Worm (Caenorhabditis elegans) whole organism, L4 larva: ENCODE results near the gene ztf-1.

Experiments
- D1046.2 ChIP-seq: fragments of 200-800 bp; sonication (Bioruptor generic); IDR thresholded peaks from 2 replicates; pipeline ENCODE4 v1.3.6; 2022; ENCODE audit warnings: missing genetic modification characterization, missing compliant biosample characterization
- F10B5.3 ChIP-seq: sonication (generic microtip); optimal IDR thresholded peaks from 2 replicates; lab custom pipeline; 2016; ENCODE audit warnings: mild to moderate bottlenecking, missing genetic modification characterization, missing compliant biosample characterization
- F44E2.7 ChIP-seq: fragments of 200-800 bp; sonication (Bioruptor generic); IDR thresholded peaks from 2 replicates; pipeline ENCODE4 v2.1.2; 2022; ENCODE audit warnings: missing genetic modification characterization, missing compliant biosample characterization
- F49E8.2 ChIP-seq: sonication (generic microtip); optimal IDR thresholded peaks from 2 replicates; lab custom pipeline; 2016; ENCODE audit warnings: missing compliant biosample characterization, mild to moderate bottlenecking, missing genetic modification characterization, borderline replicate concordance
- T26A8.4 ChIP-seq: fragments of 200-800 bp; sonication (Bioruptor generic); IDR thresholded peaks from 2 replicates; pipeline ENCODE4 v1.3.6; 2022; ENCODE audit warnings: missing genetic modification characterization, missing compliant biosample characterization
- Y105C5A.15 ChIP-seq: fragments of 200-800 bp; sonication (Bioruptor generic); IDR thresholded peaks from 2 replicates; pipeline ENCODE4 v1.3.6; 2022; ENCODE audit warnings: missing genetic modification characterization, missing compliant biosample characterization
- Y48G9A.11 ChIP-seq: fragments of 200-800 bp; sonication (Bioruptor generic); IDR thresholded peaks from 2 replicates; pipeline ENCODE4 v1.3.6; 2022; ENCODE audit warnings: missing genetic modification reagents, missing genetic modification characterization, missing compliant biosample characterization
- Y5F2A.4 ChIP-seq: fragments of 200-800 bp; sonication (Bioruptor generic); optimal IDR thresholded peaks from 2 replicates; lab custom pipeline; 2018; ENCODE audit warnings: mild to moderate bottlenecking, missing genetic modification characterization, missing compliant biosample characterization
- ZK546.5 ChIP-seq, 2 experiments: sonication (generic microtip); optimal IDR thresholded peaks; 2 replicates each; lab custom pipeline; 2017; ENCODE audit warnings: missing biosample characterization in 2 of 2, missing genetic modification characterization in 2 of 2
- arid-1 ChIP-seq: fragments of 200-800 bp; sonication (Bioruptor generic); conservative IDR thresholded peaks from 2 replicates; pipeline ENCODE4 v1.3.6; 2022; ENCODE audit warnings: missing genetic modification reagents, missing genetic modification characterization, missing compliant biosample characterization
- ceh-28 ChIP-seq: fragments of 150-350 bp; optimal IDR thresholded peaks from 2 replicates; lab custom pipeline; 2014; ENCODE audit warnings: missing biosample characterization, missing genetic modification reagents, missing genetic modification characterization
- ceh-62 ChIP-seq: sonication (generic microtip); optimal IDR thresholded peaks from 2 replicates; lab custom pipeline; 2017; ENCODE audit warnings: missing biosample characterization, missing genetic modification characterization
- ces-1 ChIP-seq: fragments of 150-350 bp; sonication (generic microtip); optimal IDR thresholded peaks from 4 replicates; lab custom pipeline; 2014; ENCODE audit warnings: missing biosample characterization, missing genetic modification reagents, missing genetic modification characterization
- daf-19 ChIP-seq: fragments of 200-800 bp; sonication (Bioruptor generic); conservative IDR thresholded peaks from 2 replicates; pipeline ENCODE4 v1.3.6; 2022; ENCODE audit warnings: missing genetic modification characterization, missing compliant biosample characterization
- dmd-6 ChIP-seq: fragments of 200-800 bp; sonication (Bioruptor generic); IDR thresholded peaks from 2 replicates; pipeline ENCODE4 v1.3.6; 2022; ENCODE audit warnings: missing genetic modification reagents, missing genetic modification characterization, missing compliant biosample characterization
- dpl-1 ChIP-seq: fragments of 150-350 bp; optimal IDR thresholded peaks from 2 replicates; lab custom pipeline; 2014; ENCODE audit warnings: missing biosample characterization, missing genetic modification reagents, missing genetic modification characterization
- dve-1 ChIP-seq: sonication (generic microtip); optimal IDR thresholded peaks from 2 replicates; lab custom pipeline; 2017; ENCODE audit warnings: antibody characterized with exemption, mild to moderate bottlenecking, missing genetic modification characterization, missing compliant biosample characterization; ENCODE audit not compliant: insufficient read depth
- egl-27 ChIP-seq: sonication (generic microtip); optimal IDR thresholded peaks from 3 replicates; lab custom pipeline; 2017; ENCODE audit warnings: missing biosample characterization, missing genetic modification reagents, missing genetic modification characterization
- egl-43 ChIP-seq: fragments of 200-800 bp; sonication (Bioruptor generic); IDR thresholded peaks from 2 replicates; pipeline ENCODE4 v1.3.6; 2022; ENCODE audit warnings: missing genetic modification reagents, missing genetic modification characterization, missing compliant biosample characterization
- fos-1 ChIP-seq: fragments of 150-350 bp; optimal IDR thresholded peaks from 2 replicates; lab custom pipeline; 2014; ENCODE audit warnings: missing biosample characterization, missing genetic modification characterization
- hif-1 ChIP-seq, 2 experiments: sonication (generic microtip); optimal IDR thresholded peaks; 2 replicates each; lab custom pipeline; 2016 to 2017; ENCODE audit warnings: missing compliant biosample characterization in 2 of 2, missing genetic modification characterization in 2 of 2, missing genetic modification reagents in 2 of 2, missing genotype in 2 of 2, mild to moderate bottlenecking in 1 of 2
- hlh-11 ChIP-seq: fragments of 200-800 bp; sonication (Bioruptor generic); optimal IDR thresholded peaks from 2 replicates; lab custom pipeline; 2018; ENCODE audit warnings: mild to moderate bottlenecking, missing genetic modification characterization, missing compliant biosample characterization
- hlh-30 ChIP-seq: sonication (generic microtip); optimal IDR thresholded peaks from 2 replicates; lab custom pipeline; 2017; ENCODE audit warnings: antibody characterized with exemption, mild to moderate bottlenecking, missing genetic modification characterization, missing compliant biosample characterization; ENCODE audit not compliant: insufficient read depth
- lim-7 ChIP-seq: fragments of 200-800 bp; sonication (Bioruptor generic); IDR thresholded peaks from 2 replicates; pipeline ENCODE4 v1.3.6; 2022; ENCODE audit warnings: missing genetic modification characterization, missing compliant biosample characterization
- lin-29 ChIP-seq: fragments of 200-800 bp; sonication (Bioruptor generic); IDR thresholded peaks from 2 replicates; pipeline ENCODE4 v1.3.6; 2022; ENCODE audit warnings: missing genetic modification reagents, missing genetic modification characterization, missing compliant biosample characterization
- lin-38 ChIP-seq: fragments of 200-800 bp; sonication (Bioruptor generic); IDR thresholded peaks from 2 replicates; pipeline ENCODE4 v1.3.6; 2022; ENCODE audit warnings: missing genetic modification reagents, missing genetic modification characterization, missing compliant biosample characterization
- lsy-2 ChIP-seq, 2 experiments: fragments of 150-350 bp in 1 of 2; sonication (generic microtip) in 1 of 2; optimal IDR thresholded peaks; 2 replicates each; lab custom pipeline; 2014 to 2017; ENCODE audit warnings: missing biosample characterization in 2 of 2, missing genetic modification characterization in 2 of 2
- nhr-10 ChIP-seq: fragments of 150-350 bp; optimal IDR thresholded peaks from 2 replicates; lab custom pipeline; 2014; ENCODE audit warnings: missing biosample characterization, missing genetic modification characterization
- nhr-11 ChIP-seq: fragments of 150-350 bp; optimal IDR thresholded peaks from 2 replicates; lab custom pipeline; 2014; ENCODE audit warnings: missing biosample characterization, missing genetic modification characterization
- nhr-111 ChIP-seq: fragments of 200-800 bp; sonication (Bioruptor generic); optimal IDR thresholded peaks from 2 replicates; lab custom pipeline; 2018; ENCODE audit warnings: mild to moderate bottlenecking, missing genetic modification characterization, missing compliant biosample characterization
- nhr-25 ChIP-seq: sonication (generic microtip); optimal IDR thresholded peaks from 2 replicates; lab custom pipeline; 2017; ENCODE audit warnings: missing genetic modification characterization, mild to moderate bottlenecking, missing compliant biosample characterization, antibody characterized with exemption, moderate library complexity, borderline replicate concordance; ENCODE audit not compliant: insufficient read depth
- nhr-28 ChIP-seq: fragments of 150-350 bp; optimal IDR thresholded peaks from 2 replicates; lab custom pipeline; 2014; ENCODE audit warnings: missing biosample characterization, missing genetic modification characterization
- nhr-48 ChIP-seq: sonication (generic microtip); optimal IDR thresholded peaks from 2 replicates; lab custom pipeline; 2016; ENCODE audit warnings: mild to moderate bottlenecking, missing genetic modification characterization, missing compliant biosample characterization
- nhr-6 ChIP-seq: fragments of 150-350 bp; optimal IDR thresholded peaks from 2 replicates; lab custom pipeline; 2014; ENCODE audit warnings: missing biosample characterization, missing genetic modification characterization
- nhr-76 ChIP-seq: fragments of 150-350 bp; optimal IDR thresholded peaks from 2 replicates; lab custom pipeline; 2014; ENCODE audit warnings: missing biosample characterization, missing genetic modification characterization
- pqm-1 ChIP-seq: sonication (generic microtip); optimal IDR thresholded peaks from 2 replicates; lab custom pipeline; 2017; ENCODE audit warnings: missing biosample characterization, missing genetic modification characterization
- skn-1 ChIP-seq: fragments of 150-350 bp; optimal IDR thresholded peaks from 2 replicates; lab custom pipeline; 2014; ENCODE audit warnings: missing biosample characterization, missing genetic modification characterization
- snpc-1.2 ChIP-seq: fragments of 200-800 bp; sonication (Bioruptor generic); IDR thresholded peaks from 2 replicates; pipeline ENCODE4 v1.3.6; 2022; ENCODE audit warnings: missing genetic modification reagents, missing genetic modification characterization, missing compliant biosample characterization
- snpc-4 ChIP-seq: fragments of 150-350 bp; optimal IDR thresholded peaks from 2 replicates; lab custom pipeline; 2014; ENCODE audit warnings: missing biosample characterization, missing genetic modification characterization
- spr-1 ChIP-seq: sonication (generic microtip); optimal IDR thresholded peaks from 2 replicates; lab custom pipeline; 2016; ENCODE audit warnings: mild to moderate bottlenecking, missing genetic modification characterization, missing compliant biosample characterization
- spr-3 ChIP-seq: fragments of 200-800 bp; sonication (Bioruptor generic); optimal IDR thresholded peaks from 2 replicates; lab custom pipeline; 2018; ENCODE audit warnings: mild to moderate bottlenecking, missing genetic modification characterization, missing compliant biosample characterization
- tag-97 ChIP-seq: fragments of 200-800 bp; sonication (Bioruptor generic); IDR thresholded peaks from 2 replicates; pipeline ENCODE4 v1.3.6; 2022; ENCODE audit warnings: missing genetic modification characterization, missing compliant biosample characterization
- unc-130 ChIP-seq: sonication (generic microtip); optimal IDR thresholded peaks from 2 replicates; lab custom pipeline; 2016; ENCODE audit warnings: missing genetic modification reagents, missing genetic modification characterization, missing compliant biosample characterization
- unc-39 ChIP-seq: sonication (generic microtip); optimal IDR thresholded peaks from 2 replicates; lab custom pipeline; 2017; ENCODE audit warnings: missing biosample characterization, missing genetic modification characterization
- unc-62 ChIP-seq, 3 experiments: fragments of 150-350 bp in 1 of 3; sonication (generic microtip); optimal IDR thresholded peaks in 2 of 3; peaks in 1 of 3; 1 replicate in 1 of 3; 2 replicates in 2 of 3; lab custom pipeline; 2014 to 2017; ENCODE audit warnings: missing biosample characterization in 3 of 3, missing genetic modification characterization in 3 of 3, missing genetic modification reagents in 3 of 3, missing genotype in 1 of 3
- vab-7 ChIP-seq: fragments of 200-800 bp; sonication (Bioruptor generic); IDR thresholded peaks from 2 replicates; pipeline ENCODE4 v1.3.6; 2022; ENCODE audit warnings: missing genetic modification reagents, missing genetic modification characterization, missing compliant biosample characterization
- zag-1 ChIP-seq: fragments of 150-350 bp; optimal IDR thresholded peaks from 2 replicates; lab custom pipeline; 2014; ENCODE audit warnings: missing biosample characterization, missing genetic modification characterization
- zfp-3 ChIP-seq: fragments of 200-800 bp; sonication (Bioruptor generic); conservative IDR thresholded peaks from 2 replicates; pipeline ENCODE4 v1.3.6; 2022; ENCODE audit warnings: missing genetic modification reagents, missing genetic modification characterization, missing compliant biosample characterization
- zip-11 ChIP-seq: fragments of 200-800 bp; sonication (Bioruptor generic); IDR thresholded peaks from 2 replicates; pipeline ENCODE4 v1.3.6; 2022; ENCODE audit warnings: missing genetic modification characterization, missing compliant biosample characterization
- ztf-11 ChIP-seq: fragments of 150-350 bp; optimal IDR thresholded peaks from 2 replicates; lab custom pipeline; 2014; ENCODE audit warnings: missing biosample characterization, missing genetic modification characterization
- ztf-7 ChIP-seq: fragments of 150-350 bp; optimal IDR thresholded peaks from 2 replicates; lab custom pipeline; 2014; ENCODE audit warnings: missing biosample characterization, missing genetic modification characterization

ztf-1 gene

DNA sequence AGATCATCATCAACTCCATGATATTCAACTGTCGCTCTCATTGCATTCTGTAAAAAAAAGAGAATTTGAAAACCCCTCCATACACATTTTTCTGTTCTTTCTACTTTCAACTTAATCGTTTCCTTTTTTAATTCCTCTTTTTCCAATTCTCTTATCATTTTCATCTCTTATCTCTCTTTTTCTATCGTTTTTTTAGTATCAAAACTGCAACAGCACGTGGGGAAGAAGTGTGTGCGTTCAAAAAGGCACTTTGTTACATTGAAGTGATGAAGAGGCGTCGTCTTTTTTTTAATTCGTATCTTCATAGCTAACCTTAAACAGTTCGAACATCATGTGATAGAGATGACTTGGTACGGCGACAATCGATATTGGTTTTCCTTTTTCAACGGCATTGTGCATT is 53.0 kb downstream of the ztf-1 start (continued):
- TF ChIP-seq daf-19 (GFP tag; lab: Robert Waterston, UW) (no peak), tag-97 (no peak), hlh-30 (peak; percentile 90), hif-1 (tag; optimal IDR thresholded peaks at IDR 0.05; lab: Kevin White, UChicago) (no peak), unc-39 (tag; lab: Kevin White, UChicago) (no peak), ztf-11 (no peak), arid-1 (GFP tag; lab: Robert Waterston, UW) (no peak), F49E8.2 (tag; lab: Kevin White, UChicago) (no peak), egl-27 (tag; lab: Kevin White, UChicago) (no peak), nhr-25 (no peak), vab-7 (GFP tag; lab: Robert Waterston, UW) (no peak), Y5F2A.4 (GFP tag; lab: Kevin White, UChicago) (no peak), zag-1 (no peak), egl-43 (GFP tag; lab: Robert Waterston, UW) (no peak), spr-3 (GFP tag; lab: Kevin White, UChicago) (no peak), D1046.2 (GFP tag; lab: Robert Waterston, UW) (no peak), pqm-1 (tag; lab: Kevin White, UChicago) (peak; percentile 93), dpl-1 (peak; percentile 50), Y105C5A.15 (GFP tag; lab: Robert Waterston, UW) (no peak), nhr-6 (tag; lab: Kevin White, UChicago) (peak; percentile 31), nhr-10 (peak; percentile 43), zip-11 (GFP tag; lab: Robert Waterston, UW) (no peak), dve-1 (tag; lab: Kevin White, UChicago) (peak; percentile 95), hlh-11 (peak; percentile 91), F10B5.3 (tag; lab: Kevin White, UChicago) (no peak), fos-1 (tag; lab: Kevin White, UChicago) (no peak), Y48G9A.11 (GFP tag; lab: Robert Waterston, UW) (no peak), ceh-28 (tag; lab: Kevin White, UChicago) (no peak), unc-62 (GFP tag; optimal IDR thresholded peaks at IDR 0.05 in 1 of 2; lab: Kevin White, UChicago) (no peak), unc-62 (tag; optimal IDR thresholded peaks at IDR 0.05; lab: Kevin White, UChicago) (no peak), lim-7 (no peak), F44E2.7 (GFP tag; lab: Robert Waterston, UW) (no peak), snpc-4 (tag; lab: Kevin White, UChicago) (no peak), nhr-28 (tag; lab: Kevin White, UChicago) (peak; percentile 95), ces-1 (GFP tag; lab: Kevin White, UChicago) (no peak), ZK546.5 (tag; optimal IDR thresholded peaks at IDR 0.05; lab: Kevin White, UChicago) (no peak), spr-1 (tag; lab: Kevin White, UChicago) (no peak), skn-1 (tag; lab: Kevin White, UChicago) (no peak), snpc-1.2 (no peak), lin-38 (no peak), lin-29 (no peak), nhr-111 (GFP tag; lab: Kevin White, UChicago) (no peak), ztf-7 (no peak), unc-130 (GFP tag; lab: Kevin White, UChicago) (no peak), ceh-62 (no peak), nhr-11 (tag; lab: Kevin White, UChicago) (no peak), dmd-6 (GFP tag; lab: Robert Waterston, UW) (peak; percentile 96), zfp-3 (GFP tag; lab: Robert Waterston, UW) (no peak), nhr-48 (tag; lab: Kevin White, UChicago) (peak; percentile 94), nhr-76 (tag; lab: Kevin White, UChicago) (no peak), T26A8.4 (GFP tag; lab: Robert Waterston, UW) (no peak), lsy-2 (tag; optimal IDR thresholded peaks at IDR 0.05; lab: Kevin White, UChicago) (peak in 1 of 2 experiments; percentile 72)
